Fruit fly (Drosophila melanogaster) whole organism: ENCODE measurements around the gene ich.

Experiments
- CG8478 ChIP-seq: fragments of >200 bp; optimal IDR thresholded peaks from 2 replicates; lab custom pipeline; 2018; ENCODE audit warnings: inconsistent platforms
- Dll ChIP-seq: fragments of >200 bp; optimal IDR thresholded peaks from 2 replicates; lab custom pipeline; 2017
- EcR ChIP-seq, 2 experiments: fragments of >200 bp; optimal IDR thresholded peaks; 2 replicates each; lab custom pipeline; 2017; ENCODE audit warnings: missing biosample characterization in 2 of 2, missing genetic modification characterization in 2 of 2, missing genetic modification reagents in 2 of 2
- pan ChIP-seq: fragments of >200 bp; optimal IDR thresholded peaks from 2 replicates; lab custom pipeline; 2017
- psq ChIP-seq: fragments of >200 bp; optimal IDR thresholded peaks from 2 replicates; lab custom pipeline; 2017
- usp ChIP-seq: fragments of >200 bp; optimal IDR thresholded peaks from 2 replicates; lab custom pipeline; 2017; ENCODE audit warnings: missing biosample characterization, missing genetic modification characterization, mixed read lengths

Gene ich

DNA sequence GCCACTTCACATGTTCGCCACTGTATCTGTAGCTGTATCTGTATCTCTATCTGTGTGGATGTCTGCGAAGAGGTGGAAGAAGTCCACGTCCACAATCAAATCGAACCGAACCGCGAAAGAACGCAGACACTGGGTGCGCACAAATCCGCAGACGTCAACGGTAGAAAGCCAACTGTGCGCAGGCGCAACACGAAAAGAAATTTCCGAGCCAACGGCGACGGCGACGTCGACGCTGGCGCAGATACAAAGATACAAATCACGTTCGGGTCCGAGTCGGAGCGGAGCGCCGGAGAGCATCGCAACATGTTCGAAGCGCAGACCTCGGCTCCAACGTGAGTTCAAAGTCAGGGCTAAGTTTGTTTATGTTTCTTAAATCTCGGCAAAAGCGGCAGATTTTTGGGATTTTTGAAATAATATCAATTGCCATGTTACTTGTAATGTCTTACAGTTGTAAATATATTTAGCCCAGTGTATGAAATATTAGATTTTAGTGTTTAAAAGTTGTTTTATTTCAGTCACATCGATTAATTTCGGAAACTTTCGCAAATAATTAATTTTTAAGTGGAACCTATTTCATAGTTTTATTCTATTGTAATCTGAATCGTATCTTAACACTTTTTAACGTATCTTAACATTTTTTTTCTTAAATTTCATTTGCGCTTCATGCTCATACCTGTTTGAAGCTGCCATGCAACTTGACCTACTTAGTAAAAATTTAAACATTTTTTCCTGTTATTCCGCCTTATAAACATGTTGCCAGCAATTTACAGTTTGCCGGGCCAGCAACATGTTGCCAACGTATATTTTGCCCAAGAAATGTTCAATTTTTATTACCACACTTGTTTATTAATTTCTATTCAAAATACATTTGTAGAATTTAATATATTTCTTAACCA is at the start of gene ich:
Gene ich (minus strand): TSS at position 178 of the 896 bp plus-strand sequence.
- TF ChIP-seq psq (no peak), CG8478 (lab: Kevin White, UChicago) (no peak), Dll (no peak), EcR (GFP tag; optimal IDR thresholded peaks at IDR 0.05; lab: Kevin White, UChicago) (no peak), usp (GFP tag; lab: Kevin White, UChicago) (no peak), pan (lab: Kevin White, UChicago) (no peak)

DNA sequence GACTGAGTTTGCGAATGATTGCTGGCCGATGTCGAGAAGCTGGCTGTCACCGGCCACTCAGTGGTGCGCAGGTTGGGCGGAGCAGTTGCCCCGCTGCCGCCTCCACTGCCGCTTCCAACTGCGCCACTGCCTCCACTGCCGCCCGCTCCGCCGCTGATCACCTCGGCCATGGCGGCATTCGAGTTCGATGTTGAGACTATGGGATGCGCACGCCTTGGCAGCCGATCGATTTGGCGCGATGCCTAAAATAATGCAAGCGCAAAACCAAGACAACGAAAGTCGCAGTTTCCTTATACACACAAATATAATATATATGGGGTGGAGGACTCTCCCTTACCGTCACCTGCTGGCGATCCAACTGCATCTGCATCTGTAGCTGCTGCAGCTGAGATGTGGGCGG is 48.9 kb upstream of the ich start:
- no peak for TF ChIP-seq usp (GFP tag; lab: Kevin White, UChicago)
- TF ChIP-seq EcR (GFP tag; optimal IDR thresholded peaks at IDR 0.05; lab: Kevin White, UChicago), result no peak
- no peak for TF ChIP-seq psq
- TF ChIP-seq CG8478 (lab: Kevin White, UChicago), result no peak
- no peak for TF ChIP-seq pan (lab: Kevin White, UChicago)
- no peak for TF ChIP-seq Dll

DNA sequence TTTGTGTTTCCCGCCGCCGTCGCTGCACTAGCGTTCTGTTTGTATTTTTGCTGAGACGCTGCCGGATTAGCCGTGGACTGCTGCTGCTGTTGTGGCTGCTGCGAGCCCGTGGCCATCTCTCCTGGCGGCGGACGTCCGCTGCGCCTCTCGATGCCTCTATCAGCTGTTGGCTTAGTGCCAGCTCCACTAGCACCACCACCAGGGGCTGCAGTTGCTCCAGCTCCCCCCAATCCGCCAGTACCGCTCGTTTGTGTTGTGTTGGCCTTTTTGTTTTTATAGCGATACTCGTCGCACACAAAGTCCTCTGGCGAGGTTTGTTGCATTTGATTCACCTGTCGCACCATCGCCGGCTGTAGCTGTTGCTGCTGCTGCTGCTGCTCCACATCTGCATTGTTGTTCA is 47.9 kb upstream of the ich start:
- TF ChIP-seq usp (GFP tag; lab: Kevin White, UChicago) (no peak), pan (lab: Kevin White, UChicago) (no peak), CG8478 (lab: Kevin White, UChicago) (no peak), Dll (no peak), EcR (GFP tag; optimal IDR thresholded peaks at IDR 0.05; lab: Kevin White, UChicago) (no peak), psq (no peak)

DNA sequence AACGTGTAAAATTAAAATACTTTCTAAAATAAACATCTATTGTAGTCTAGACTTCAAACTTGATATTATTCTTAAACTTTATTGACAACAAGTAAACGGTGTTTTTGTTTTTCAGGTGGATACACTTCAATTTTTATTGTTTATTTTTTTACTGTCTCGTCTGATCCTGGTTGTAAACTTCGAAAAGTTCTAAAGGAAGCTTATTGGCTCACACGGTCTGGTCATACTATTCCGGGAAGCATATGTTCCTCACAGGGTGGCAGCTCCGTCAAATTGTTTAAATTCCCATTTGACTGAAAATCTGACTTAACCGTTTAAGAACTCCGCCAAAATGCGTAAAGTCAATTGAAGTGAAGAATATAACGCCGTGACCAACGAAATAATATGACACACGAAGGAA is 45.4 kb upstream of the ich start, which contains the start of gene CG11983:
Gene CG11983 (plus strand): TSS at position 120 of the 400 bp plus-strand sequence.
- no peak for TF ChIP-seq psq
- TF ChIP-seq EcR (GFP tag; optimal IDR thresholded peaks at IDR 0.05; lab: Kevin White, UChicago), result no peak
- no peak for TF ChIP-seq CG8478 (lab: Kevin White, UChicago)
- TF ChIP-seq Dll, result no peak
- no peak for TF ChIP-seq pan (lab: Kevin White, UChicago)
- no peak for TF ChIP-seq usp (GFP tag; lab: Kevin White, UChicago)

DNA sequence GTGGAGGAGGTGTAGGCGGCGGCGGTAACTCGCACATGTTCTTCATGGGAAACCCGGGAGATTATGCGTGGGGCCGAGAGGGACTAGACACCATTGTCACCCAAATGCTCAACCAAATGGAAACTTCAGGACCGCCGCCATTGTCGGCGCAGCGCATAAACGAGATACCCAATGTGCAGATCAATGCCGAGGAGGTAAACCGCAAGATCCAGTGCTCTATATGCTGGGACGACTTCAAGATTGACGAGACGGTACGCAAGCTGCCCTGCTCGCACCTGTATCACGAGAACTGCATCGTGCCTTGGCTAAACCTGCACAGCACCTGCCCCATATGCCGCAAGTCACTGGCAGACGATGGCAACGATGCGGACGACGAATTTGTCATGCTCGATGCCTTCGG is 44.4 kb upstream of the ich start:
- TF ChIP-seq pan (lab: Kevin White, UChicago), result no peak
- no peak for TF ChIP-seq psq
- no peak for TF ChIP-seq Dll
- no peak for TF ChIP-seq EcR (GFP tag; optimal IDR thresholded peaks at IDR 0.05; lab: Kevin White, UChicago)
- TF ChIP-seq usp (GFP tag; lab: Kevin White, UChicago), result no peak
- no peak for TF ChIP-seq CG8478 (lab: Kevin White, UChicago)

DNA sequence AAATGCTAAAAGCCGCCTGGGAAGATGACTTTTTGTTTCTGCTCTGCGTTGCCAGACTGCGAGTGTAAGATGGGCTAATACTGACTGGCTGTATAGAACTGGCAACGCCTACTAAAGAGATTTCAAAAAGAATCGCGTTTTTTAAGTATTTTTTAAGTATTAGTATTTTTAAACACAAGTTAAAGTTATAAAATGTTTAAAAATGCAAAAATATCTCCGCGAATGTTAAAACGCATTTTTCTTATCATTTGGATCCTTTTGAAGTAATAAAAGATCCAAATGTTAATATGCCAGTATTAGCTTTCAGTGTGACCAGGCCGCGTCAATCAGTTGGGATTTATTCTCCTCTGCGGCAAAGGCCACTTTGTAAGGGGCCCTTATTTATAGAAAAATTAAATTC is 43.3 kb upstream of the ich start, which contains the start of the genes Prosbeta3 and Iru:
Gene Prosbeta3 (minus strand): TSS at position 98 of the 400 bp plus-strand sequence.
Gene Iru (plus strand): TSS at position 328 of the 400 bp plus-strand sequence.
- TF ChIP-seq pan (lab: Kevin White, UChicago) (no peak), usp (GFP tag; lab: Kevin White, UChicago) (no peak), psq (no peak), CG8478 (lab: Kevin White, UChicago) (no peak)

DNA sequence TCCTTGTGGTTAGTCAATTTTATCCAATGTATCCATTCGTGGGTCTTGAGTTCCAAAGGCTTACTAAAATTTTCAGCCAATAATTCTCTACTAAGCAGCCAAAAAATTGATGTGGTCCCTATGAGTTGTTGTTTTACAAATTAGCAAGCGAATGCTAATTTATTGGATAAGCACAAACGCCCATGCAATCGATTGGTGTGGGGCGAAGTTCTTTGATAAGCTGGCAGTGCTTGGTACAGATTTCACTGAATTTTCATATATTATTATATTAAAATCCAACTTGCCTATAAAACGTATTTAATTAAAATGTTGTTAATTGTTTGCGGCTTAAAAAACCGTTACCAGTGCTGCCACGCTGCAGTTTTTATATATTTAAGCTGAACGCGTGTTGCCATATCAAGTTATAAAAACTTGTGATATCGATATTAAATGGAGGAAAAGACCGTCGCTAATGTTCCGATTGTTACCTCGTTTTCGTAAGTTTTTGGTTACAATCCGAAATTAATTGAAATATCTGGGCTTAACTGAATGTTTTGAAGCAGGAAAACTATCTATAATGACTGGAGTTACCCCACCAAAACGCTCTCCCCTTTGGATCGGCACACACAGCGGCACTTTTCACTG is 40.9 kb upstream of the ich start, which contains the start of the genes CG31100 and CG11980:
Gene CG31100 (minus strand): TSS at position 51 of the 624 bp plus-strand sequence.
Gene CG11980 (plus strand): TSS at position 418 of the 624 bp plus-strand sequence.
- TF ChIP-seq psq, result no peak
- no peak for TF ChIP-seq pan (lab: Kevin White, UChicago)
- no peak for TF ChIP-seq usp (GFP tag; lab: Kevin White, UChicago)
- TF ChIP-seq EcR (GFP tag; optimal IDR thresholded peaks at IDR 0.05; lab: Kevin White, UChicago), result no peak
- no peak for TF ChIP-seq Dll
- TF ChIP-seq CG8478 (lab: Kevin White, UChicago), result no peak

DNA sequence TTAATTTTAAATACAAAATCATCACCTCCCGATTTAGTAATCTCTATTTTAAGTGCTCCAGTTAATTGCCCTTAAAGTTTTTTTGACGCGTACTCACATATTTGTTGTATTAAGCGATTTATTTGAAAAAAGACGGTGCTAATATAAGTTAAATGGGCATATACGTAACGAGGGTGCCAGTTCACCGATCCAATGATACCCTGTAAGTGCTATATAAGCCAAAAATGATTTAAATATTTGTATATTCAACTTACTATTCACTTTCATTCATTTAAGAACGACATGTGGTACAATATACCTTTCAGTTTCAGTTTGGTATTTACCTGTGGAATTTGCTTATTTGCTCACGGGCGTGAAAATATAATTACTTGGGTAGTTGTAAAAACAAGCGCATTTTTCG is 39.7 kb upstream of the ich start:
- TF ChIP-seq psq, result no peak

DNA sequence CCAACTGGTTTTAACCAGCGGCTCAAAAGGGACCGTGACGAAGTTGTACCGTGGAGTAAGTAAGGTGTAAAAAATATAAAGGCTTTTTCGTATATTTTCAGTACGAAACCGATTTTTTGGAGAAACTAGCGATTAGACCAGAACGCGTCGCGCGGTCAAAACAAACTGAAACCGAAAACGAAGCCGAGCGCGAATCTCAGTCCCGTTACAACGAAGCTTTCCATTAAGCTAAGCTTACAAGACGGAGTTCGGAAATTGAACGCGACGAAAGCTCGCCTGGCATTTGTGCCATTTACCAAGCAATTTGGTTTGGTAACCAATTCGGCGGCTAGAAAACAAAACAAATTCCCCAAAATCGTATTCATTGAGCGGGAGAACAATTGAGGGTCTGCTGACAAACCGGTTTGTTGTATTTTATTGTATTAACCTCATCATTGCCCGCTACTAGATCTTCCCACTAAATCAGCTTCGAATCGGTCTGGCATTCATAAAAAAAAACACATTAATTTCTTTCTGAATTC is 38.9 kb upstream of the ich start:
- TF ChIP-seq psq (no peak), EcR (GFP tag; optimal IDR thresholded peaks at IDR 0.05; lab: Kevin White, UChicago) (no peak), usp (GFP tag; lab: Kevin White, UChicago) (no peak), pan (lab: Kevin White, UChicago) (no peak), Dll (no peak), CG8478 (lab: Kevin White, UChicago) (no peak)

DNA sequence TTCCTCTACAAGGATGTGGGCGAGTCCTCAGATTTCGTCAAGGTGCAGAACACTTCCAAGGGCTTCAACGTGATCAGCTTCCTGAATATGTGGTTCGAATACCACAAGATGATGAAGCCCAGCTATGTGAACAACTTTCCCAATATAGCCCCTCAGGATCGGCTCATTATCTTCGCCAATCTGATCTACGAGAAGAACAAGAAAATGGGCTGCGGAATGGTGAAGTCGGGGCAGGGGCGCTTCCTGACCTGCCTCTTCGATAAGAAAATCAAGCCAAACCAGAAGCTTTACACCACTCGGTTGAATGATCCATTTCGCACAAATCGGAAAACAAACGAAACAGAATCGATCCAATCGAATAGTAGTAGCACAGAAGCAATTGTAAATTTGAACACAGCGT is 35.4 kb upstream of the ich start:
- TF ChIP-seq Dll (no peak), psq (no peak), pan (lab: Kevin White, UChicago) (no peak), usp (GFP tag; lab: Kevin White, UChicago) (no peak), EcR (GFP tag; optimal IDR thresholded peaks at IDR 0.05; lab: Kevin White, UChicago) (no peak), CG8478 (lab: Kevin White, UChicago) (no peak)

DNA sequence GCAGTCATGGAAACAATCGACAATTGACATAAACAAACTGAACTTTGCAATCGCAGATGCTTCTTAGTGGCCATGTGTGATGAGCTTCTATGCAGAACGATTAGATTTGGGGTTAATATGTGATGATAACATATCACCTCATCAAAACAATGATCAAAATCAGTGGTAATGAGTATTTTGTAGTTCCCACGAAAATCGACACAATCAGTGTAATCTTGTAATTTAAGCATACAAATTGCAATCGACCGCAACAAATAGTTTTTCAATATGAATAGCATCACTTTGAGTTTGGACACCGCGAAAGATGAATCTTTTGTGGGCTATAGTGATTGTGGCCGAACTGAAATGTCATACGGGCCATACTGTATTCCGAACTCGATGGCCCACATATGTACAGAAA is 34.6 kb upstream of the ich start, which contains the start of gene CG11977:
Gene CG11977 (plus strand): TSS at position 301 of the 400 bp plus-strand sequence.
- TF ChIP-seq Dll (no peak), EcR (GFP tag; optimal IDR thresholded peaks at IDR 0.05; lab: Kevin White, UChicago) (no peak), usp (GFP tag; lab: Kevin White, UChicago) (no peak), CG8478 (lab: Kevin White, UChicago) (no peak), pan (lab: Kevin White, UChicago) (no peak), psq (no peak)
